Fruit fly (Drosophila melanogaster) whole organism: ENCODE results near the gene me31B.

Experiments
- CG8478 ChIP-seq: fragments of >200 bp; optimal IDR thresholded peaks from 2 replicates; lab custom pipeline; 2018; ENCODE audit warnings: inconsistent platforms
- EcR ChIP-seq, 2 experiments: fragments of >200 bp; optimal IDR thresholded peaks; 2 replicates each; lab custom pipeline; 2017; ENCODE audit warnings: missing biosample characterization in 2 of 2, missing genetic modification characterization in 2 of 2, missing genetic modification reagents in 2 of 2
- pan ChIP-seq: fragments of >200 bp; optimal IDR thresholded peaks from 2 replicates; lab custom pipeline; 2017
- psq ChIP-seq: fragments of >200 bp; optimal IDR thresholded peaks from 2 replicates; lab custom pipeline; 2017
- usp ChIP-seq: fragments of >200 bp; optimal IDR thresholded peaks from 2 replicates; lab custom pipeline; 2017; ENCODE audit warnings: missing biosample characterization, missing genetic modification characterization, mixed read lengths

DNA sequence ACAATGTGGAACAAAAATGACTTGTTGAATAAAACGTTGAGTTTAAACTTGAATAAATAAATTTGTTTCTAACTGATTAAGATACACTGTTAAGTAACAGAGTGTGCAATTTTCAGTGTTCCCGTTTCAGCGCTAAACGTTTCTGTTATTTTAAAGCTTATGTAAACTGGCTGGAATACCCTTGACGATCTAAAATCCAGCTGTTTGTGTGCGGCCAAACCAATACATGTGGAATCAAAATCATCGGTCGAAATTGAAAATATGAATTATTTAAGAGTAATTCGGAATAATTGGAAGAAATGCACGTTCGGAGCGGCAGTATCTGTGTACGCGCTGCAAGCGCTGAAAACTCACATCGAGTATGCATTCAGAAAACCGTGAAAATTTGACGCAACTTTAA lies 30.7 kb downstream of the me31B start, which contains the start of gene Mulk:
- TF ChIP-seq CG8478 (lab: Kevin White, UChicago), result no peak
- no peak for TF ChIP-seq usp (GFP tag; lab: Kevin White, UChicago)
- no peak for TF ChIP-seq psq (lab: Kevin White, UChicago)
- TF ChIP-seq EcR (GFP tag; optimal IDR thresholded peaks at IDR 0.05; lab: Kevin White, UChicago), result no peak
- TF ChIP-seq pan (lab: Kevin White, UChicago), result no peak
